Worm (Caenorhabditis elegans) whole organism, L1 larva: Measurements from ENCODE around the gene cmtr-2.

ENCODE experiments used
- C16A3.4 ChIP-seq: fragments of 150-350 bp; optimal IDR thresholded peaks from 2 replicates; lab custom pipeline; 2014; ENCODE audit warnings: missing biosample characterization, missing genetic modification characterization
- C34B4.2 ChIP-seq: sonication (generic microtip); optimal IDR thresholded peaks from 2 replicates; lab custom pipeline; 2017; ENCODE audit warnings: mild to moderate bottlenecking, missing genetic modification characterization, missing compliant biosample characterization
- Y116A8C.19 ChIP-seq: sonication (generic microtip); optimal IDR thresholded peaks from 2 replicates; lab custom pipeline; 2016; ENCODE audit warnings: missing compliant biosample characterization, missing genetic modification characterization, borderline replicate concordance
- aha-1 ChIP-seq: fragments of 150-350 bp; optimal IDR thresholded peaks from 2 replicates; lab custom pipeline; 2014; ENCODE audit warnings: missing biosample characterization, missing genetic modification characterization
- alr-1 ChIP-seq: fragments of 200-800 bp; sonication (Bioruptor generic); optimal IDR thresholded peaks from 2 replicates; lab custom pipeline; 2018; ENCODE audit warnings: borderline replicate concordance, mild to moderate bottlenecking, missing genetic modification characterization, missing compliant biosample characterization
- ama-1 ChIP-seq: fragments of 150-350 bp; optimal IDR thresholded peaks from 2 replicates; lab custom pipeline; 2014
- ceh-82 ChIP-seq, 3 experiments: fragments of 150-350 bp in 1 of 3; sonication (generic microtip) in 2 of 3; optimal IDR thresholded peaks; 2 replicates each; lab custom pipeline; 2014 to 2017; ENCODE audit warnings: missing biosample characterization in 3 of 3, missing genetic modification characterization in 3 of 3
- ceh-90 ChIP-seq: sonication (generic microtip); optimal IDR thresholded peaks from 2 replicates; lab custom pipeline; 2016; ENCODE audit warnings: missing genetic modification characterization, missing compliant biosample characterization
- ces-1 ChIP-seq: fragments of 150-350 bp; optimal IDR thresholded peaks from 2 replicates; lab custom pipeline; 2014; ENCODE audit warnings: missing biosample characterization, missing genetic modification reagents, missing genetic modification characterization
- dpl-1 ChIP-seq, 3 experiments: fragments of 150-350 bp in 2 of 3; sonication (generic microtip) in 1 of 3; optimal IDR thresholded peaks; 2 replicates each; lab custom pipeline; 2014 to 2017; ENCODE audit warnings: missing biosample characterization in 3 of 3, missing genetic modification characterization in 3 of 3, missing genetic modification reagents in 3 of 3
- dsc-1 ChIP-seq: sonication (generic microtip); optimal IDR thresholded peaks from 2 replicates; lab custom pipeline; 2016; ENCODE audit warnings: mild to moderate bottlenecking, missing genetic modification characterization, missing compliant biosample characterization
- efl-3 ChIP-seq: fragments of 200-800 bp; sonication (Bioruptor generic); optimal IDR thresholded peaks from 2 replicates; lab custom pipeline; 2018; ENCODE audit warnings: mild to moderate bottlenecking, missing genetic modification characterization, missing compliant biosample characterization
- egl-27 ChIP-seq, 2 experiments: fragments of 150-350 bp in 1 of 2; sonication (generic microtip); optimal IDR thresholded peaks; 3 replicates each; lab custom pipeline; 2017 to 2018; ENCODE audit warnings: missing biosample characterization in 2 of 2, missing genetic modification characterization in 2 of 2, missing genetic modification reagents in 2 of 2
- elt-3 ChIP-seq, 6 experiments: fragments of 150-350 bp in 1 of 6; sonication (generic microtip); optimal IDR thresholded peaks; 2 replicates each; lab custom pipeline; 2017 to 2018; ENCODE audit warnings: missing biosample characterization in 6 of 6, missing genetic modification characterization in 6 of 6, inconsistent platforms in 1 of 6
- ets-5 ChIP-seq: fragments of 200-800 bp; sonication (Bioruptor generic); IDR thresholded peaks from 2 replicates; pipeline ENCODE4 v1.3.6; 2022; ENCODE audit warnings: missing genetic modification characterization, missing compliant biosample characterization
- fkh-10 ChIP-seq: sonication (generic microtip); optimal IDR thresholded peaks from 2 replicates; lab custom pipeline; 2017; ENCODE audit warnings: missing biosample characterization, missing genetic modification reagents, missing genetic modification characterization
- fkh-4 ChIP-seq: sonication (generic microtip); optimal IDR thresholded peaks from 2 replicates; lab custom pipeline; 2016; ENCODE audit warnings: missing compliant biosample characterization, missing genetic modification characterization, borderline replicate concordance
- fkh-8 ChIP-seq: sonication (generic microtip); optimal IDR thresholded peaks from 2 replicates; lab custom pipeline; 2016; ENCODE audit warnings: mild to moderate bottlenecking, missing genetic modification characterization, missing compliant biosample characterization
- hlh-4 ChIP-seq: sonication (generic microtip); optimal IDR thresholded peaks from 2 replicates; lab custom pipeline; 2016; ENCODE audit warnings: mild to moderate bottlenecking, missing genetic modification characterization, missing compliant biosample characterization
- hpl-2 ChIP-seq: fragments of 150-350 bp; optimal IDR thresholded peaks from 2 replicates; lab custom pipeline; 2014; ENCODE audit warnings: missing biosample characterization, missing genetic modification reagents, missing genetic modification characterization
- irx-1 ChIP-seq: sonication (generic microtip); optimal IDR thresholded peaks from 2 replicates; lab custom pipeline; 2016; ENCODE audit warnings: missing genetic modification characterization, missing compliant biosample characterization
- isw-1 ChIP-seq: fragments of 200-800 bp; sonication (Bioruptor generic); IDR thresholded peaks from 2 replicates; pipeline ENCODE4 v1.3.6; 2022; ENCODE audit warnings: missing genetic modification characterization, missing compliant biosample characterization
- jun-1 ChIP-seq: fragments of 150-350 bp; optimal IDR thresholded peaks from 2 replicates; lab custom pipeline; 2014; ENCODE audit warnings: missing biosample characterization, missing genetic modification reagents, missing genetic modification characterization
- lin-15B ChIP-seq: fragments of 150-350 bp; sonication (generic microtip); optimal IDR thresholded peaks from 3 replicates; lab custom pipeline; 2014; ENCODE audit warnings: missing biosample characterization, missing genetic modification characterization
- lin-39 ChIP-seq: fragments of 150-350 bp; optimal IDR thresholded peaks from 2 replicates; lab custom pipeline; 2014; ENCODE audit warnings: missing biosample characterization, missing genetic modification reagents, missing genetic modification characterization
- lsy-2 ChIP-seq, 2 experiments: fragments of 150-350 bp; optimal IDR thresholded peaks; 2 replicates each; lab custom pipeline; 2014; ENCODE audit warnings: missing biosample characterization in 2 of 2, missing genetic modification characterization in 2 of 2
- mep-1 ChIP-seq: fragments of 150-350 bp; optimal IDR thresholded peaks from 2 replicates; lab custom pipeline; 2014; ENCODE audit warnings: missing biosample characterization, missing genetic modification characterization
- nhr-11 ChIP-seq: fragments of 150-350 bp; optimal IDR thresholded peaks from 2 replicates; lab custom pipeline; 2014; ENCODE audit warnings: missing biosample characterization, missing genetic modification characterization
- nhr-12 ChIP-seq: sonication (generic microtip); optimal IDR thresholded peaks from 2 replicates; lab custom pipeline; 2017; ENCODE audit warnings: missing biosample characterization, missing genetic modification characterization
- nhr-20 ChIP-seq: sonication (generic microtip); optimal IDR thresholded peaks from 2 replicates; lab custom pipeline; 2016; ENCODE audit warnings: mild to moderate bottlenecking, missing genetic modification characterization, missing compliant biosample characterization
- nhr-237 ChIP-seq: fragments of 150-350 bp; optimal IDR thresholded peaks from 2 replicates; lab custom pipeline; 2014; ENCODE audit warnings: missing biosample characterization, missing genetic modification characterization
- nhr-28 ChIP-seq: fragments of 150-350 bp; optimal IDR thresholded peaks from 2 replicates; lab custom pipeline; 2014; ENCODE audit warnings: missing biosample characterization, missing genetic modification characterization
- nhr-71 ChIP-seq: sonication (generic microtip); optimal IDR thresholded peaks from 2 replicates; lab custom pipeline; 2016; ENCODE audit warnings: mild to moderate bottlenecking, missing genetic modification characterization, moderate library complexity, missing compliant biosample characterization
- nhr-76 ChIP-seq: sonication (generic microtip); optimal IDR thresholded peaks from 2 replicates; lab custom pipeline; 2017; ENCODE audit warnings: missing biosample characterization, missing genetic modification characterization
- nhr-77 ChIP-seq: fragments of 150-350 bp; optimal IDR thresholded peaks from 2 replicates; lab custom pipeline; 2014; ENCODE audit warnings: missing biosample characterization, missing genetic modification characterization
- nhr-84 ChIP-seq: sonication (generic microtip); optimal IDR thresholded peaks from 2 replicates; lab custom pipeline; 2017; ENCODE audit warnings: missing biosample characterization, missing genetic modification characterization
- nhr-85 ChIP-seq: sonication (generic microtip); peaks from one replicate; lab custom pipeline; 2016; ENCODE audit warnings: missing genetic modification characterization, inconsistent platforms, missing compliant biosample characterization
- pag-3 ChIP-seq: sonication (generic microtip); optimal IDR thresholded peaks from 2 replicates; lab custom pipeline; 2017; ENCODE audit warnings: missing genetic modification characterization, mild to moderate bottlenecking, missing compliant biosample characterization, antibody characterized with exemption, borderline replicate concordance; ENCODE audit not compliant: insufficient read depth
- pqm-1 ChIP-seq: sonication (generic microtip); optimal IDR thresholded peaks from 3 replicates; lab custom pipeline; 2017; ENCODE audit warnings: missing biosample characterization, missing genetic modification characterization
- rnt-1 ChIP-seq: sonication (generic microtip); optimal IDR thresholded peaks from 2 replicates; lab custom pipeline; 2016; ENCODE audit warnings: mild to moderate bottlenecking, missing genetic modification characterization, moderate library complexity, missing compliant biosample characterization
- snpc-4 ChIP-seq: fragments of 150-350 bp; optimal IDR thresholded peaks from 2 replicates; lab custom pipeline; 2014; ENCODE audit warnings: missing biosample characterization, missing genetic modification characterization
- snu-23 ChIP-seq: sonication (generic microtip); optimal IDR thresholded peaks from 2 replicates; lab custom pipeline; 2016; ENCODE audit warnings: missing genetic modification characterization, missing compliant biosample characterization
- sptf-1 ChIP-seq: fragments of 150-350 bp; optimal IDR thresholded peaks from 2 replicates; lab custom pipeline; 2014; ENCODE audit warnings: missing biosample characterization, missing genetic modification characterization
- sup-37 ChIP-seq: fragments of 200-800 bp; sonication (Bioruptor generic); optimal IDR thresholded peaks from 2 replicates; lab custom pipeline; 2018; ENCODE audit warnings: mild to moderate bottlenecking, missing genetic modification characterization, missing compliant biosample characterization
- swsn-7 ChIP-seq: sonication (generic microtip); optimal IDR thresholded peaks from 2 replicates; lab custom pipeline; 2016; ENCODE audit warnings: missing genetic modification characterization, missing compliant biosample characterization
- tlp-1 ChIP-seq: fragments of 150-350 bp; optimal IDR thresholded peaks from 2 replicates; lab custom pipeline; 2014; ENCODE audit warnings: missing biosample characterization, missing genetic modification characterization
- unc-30 ChIP-seq: sonication (generic microtip); optimal IDR thresholded peaks from 2 replicates; lab custom pipeline; 2017; ENCODE audit warnings: missing biosample characterization, missing genetic modification characterization
- unc-86 ChIP-seq: sonication (generic microtip); optimal IDR thresholded peaks from 2 replicates; lab custom pipeline; 2016; ENCODE audit warnings: missing genetic modification characterization, missing compliant biosample characterization
- unc-98 ChIP-seq: fragments of 200-800 bp; sonication (Bioruptor generic); IDR thresholded peaks from 2 replicates; pipeline ENCODE4 v1.3.6; 2022; ENCODE audit warnings: missing genetic modification characterization, missing compliant biosample characterization
- xbp-1 ChIP-seq: sonication (generic microtip); optimal IDR thresholded peaks from 2 replicates; lab custom pipeline; 2016; ENCODE audit warnings: missing genetic modification characterization, missing compliant biosample characterization
- zag-1 ChIP-seq: fragments of 150-350 bp; optimal IDR thresholded peaks from 2 replicates; lab custom pipeline; 2014; ENCODE audit warnings: missing biosample characterization, missing genetic modification characterization
- zip-4 ChIP-seq: fragments of 200-800 bp; sonication (Bioruptor generic); optimal IDR thresholded peaks from 2 replicates; lab custom pipeline; 2018; ENCODE audit warnings: mild to moderate bottlenecking, missing genetic modification characterization, moderate library complexity, missing compliant biosample characterization
- ztf-11 ChIP-seq, 2 experiments: sonication (generic microtip); optimal IDR thresholded peaks; 2 replicates each; lab custom pipeline; 2016 to 2017; ENCODE audit warnings: missing genetic modification characterization in 2 of 2, missing biosample characterization in 1 of 2, missing compliant biosample characterization in 1 of 2
- ztf-4 ChIP-seq: fragments of 150-350 bp; optimal IDR thresholded peaks from 2 replicates; lab custom pipeline; 2014; ENCODE audit warnings: missing biosample characterization, missing genetic modification characterization

The cmtr-2 gene

ce11 chrIII:6608101-6608672 is 7.0 kb upstream of the cmtr-2 start, which contains the start of the genes mdh-2 and F20H11.4 (continued):
- TF ChIP-seq tlp-1 (tag; lab: Kevin White, UChicago) (no peak), pag-3 (no peak), unc-30 (tag; lab: Kevin White, UChicago) (no peak), fkh-4 (tag; lab: Kevin White, UChicago) (no peak), dsc-1 (tag; lab: Kevin White, UChicago) (peak; percentile 62), ceh-90 (tag; lab: Kevin White, UChicago) (no peak), snpc-4 (tag; lab: Kevin White, UChicago) (peak; percentile 61), hlh-4 (no peak), ztf-4 (tag; lab: Kevin White, UChicago) (peak; percentile 27), nhr-76 (no peak), irx-1 (tag; lab: Kevin White, UChicago) (peak; percentile 69), fkh-10 (GFP tag; lab: Kevin White, UChicago) (no peak), mep-1 (tag; lab: Kevin White, UChicago) (peak; percentile 84), xbp-1 (tag; lab: Kevin White, UChicago) (peak; percentile 86), rnt-1 (tag; lab: Kevin White, UChicago) (peak; percentile 86), lin-15B (tag; lab: Kevin White, UChicago) (peak; percentile 76), C16A3.4 (peak; percentile 86), ama-1 (lab: Kevin White, UChicago) (no peak), Y116A8C.19 (tag; lab: Kevin White, UChicago) (no peak), sup-37 (GFP tag; lab: Kevin White, UChicago) (no peak), nhr-20 (tag; lab: Kevin White, UChicago) (peak; percentile 87), sptf-1 (tag; lab: Kevin White, UChicago) (no peak), alr-1 (tag; lab: Kevin White, UChicago) (no peak), nhr-12 (tag; lab: Kevin White, UChicago) (no peak), swsn-7 (tag; lab: Kevin White, UChicago) (peak; percentile 82), fkh-8 (tag; lab: Kevin White, UChicago) (peak; percentile 72), egl-27 (tag; optimal IDR thresholded peaks at IDR 0.05; lab: Kevin White, UChicago) (no peak), efl-3 (GFP tag; lab: Kevin White, UChicago) (no peak), lsy-2 (tag; optimal IDR thresholded peaks at IDR 0.05; lab: Kevin White, UChicago) (peak; percentile 86 to 93), elt-3 (tag; optimal IDR thresholded peaks at IDR 0.05; lab: Kevin White, UChicago) (peak in 2 of 6 experiments; percentile 65 to 78), ets-5 (GFP tag; lab: Robert Waterston, UW) (no peak), C34B4.2 (tag; lab: Kevin White, UChicago) (no peak), ces-1 (GFP tag; lab: Kevin White, UChicago) (no peak), snu-23 (peak; percentile 91), nhr-28 (tag; lab: Kevin White, UChicago) (no peak), nhr-11 (no peak), unc-98 (no peak), zag-1 (tag; lab: Kevin White, UChicago) (no peak), nhr-71 (tag; lab: Kevin White, UChicago) (peak; percentile 91), pqm-1 (tag; lab: Kevin White, UChicago) (no peak), nhr-77 (tag; lab: Kevin White, UChicago) (peak; percentile 63), dpl-1 (GFP tag; optimal IDR thresholded peaks at IDR 0.05; lab: Kevin White, UChicago) (peak; percentile 95 to 97 (median 95)), lin-39 (no peak), nhr-84 (tag; lab: Kevin White, UChicago) (no peak), nhr-85 (peak; percentile 92), ceh-82 (tag; optimal IDR thresholded peaks at IDR 0.05; lab: Kevin White, UChicago) (peak; percentile 64 to 90 (median 78)), jun-1 (peak; percentile 63), ztf-11 (tag; optimal IDR thresholded peaks at IDR 0.05; lab: Kevin White, UChicago) (no peak), hpl-2 (peak; percentile 23), zip-4 (GFP tag; lab: Kevin White, UChicago) (no peak), aha-1 (tag; lab: Kevin White, UChicago) (no peak), nhr-237 (tag; lab: Kevin White, UChicago) (peak; percentile 59), unc-86 (tag; lab: Kevin White, UChicago) (peak; percentile 63), isw-1 (GFP tag; lab: Robert Waterston, UW) (peak; percentile 74)
